Fruit fly (Drosophila melanogaster) whole organism, embryonic: ENCODE results near the gene Arfip.
A peak's percentile ranks its signal among the peaks of the same experiment; 100 is the strongest.

Experiments used
- Awh ChIP-seq: fragments of 200-800 bp; sonication (Bioruptor generic); IDR thresholded peaks from 2 replicates; pipeline ENCODE4, ENCODE4 v1.3.6; 2022; ENCODE audit warnings: missing biosample characterization, missing genetic modification characterization
- Blimp-1 ChIP-seq: fragments of 200-800 bp; sonication (Bioruptor generic); optimal IDR thresholded peaks from 3 replicates; lab custom pipeline; 2018; ENCODE audit warnings: missing biosample characterization, missing genetic modification characterization, mild to moderate bottlenecking, moderate library complexity, missing genetic modification reagents
- BtbVII ChIP-seq: fragments of 200-800 bp; sonication (Bioruptor generic); optimal IDR thresholded peaks from 3 replicates; lab custom pipeline; 2017; ENCODE audit warnings: missing biosample characterization, mild to moderate bottlenecking, missing genetic modification characterization
- CG10267 ChIP-seq: fragments of 200-800 bp; sonication (Bioruptor generic); optimal IDR thresholded peaks from 2 replicates; lab custom pipeline; 2018; ENCODE audit warnings: missing biosample characterization, mild to moderate bottlenecking, missing genetic modification characterization, moderate library complexity
- CG10274 ChIP-seq: fragments of 200-800 bp; sonication (Bioruptor generic); optimal IDR thresholded peaks from 3 replicates; lab custom pipeline; 2017; ENCODE audit warnings: missing biosample characterization, mild to moderate bottlenecking, missing genetic modification characterization
- CG10462 ChIP-seq: fragments of 200-800 bp; sonication (Bioruptor generic); optimal IDR thresholded peaks from 2 replicates; lab custom pipeline; 2016; ENCODE audit warnings: missing biosample characterization, missing genetic modification characterization
- CG12219 ChIP-seq: fragments of 200-800 bp; sonication (Bioruptor generic); optimal IDR thresholded peaks from 3 replicates; lab custom pipeline; 2018; ENCODE audit warnings: missing biosample characterization, mild to moderate bottlenecking, missing genetic modification characterization
- CG12236 ChIP-seq: fragments of 200-800 bp; sonication (Bioruptor generic); optimal IDR thresholded peaks from 2 replicates; lab custom pipeline; 2016; ENCODE audit warnings: missing biosample characterization, missing genetic modification characterization
- CG12659 ChIP-seq: fragments of 200-800 bp; sonication (Bioruptor generic); optimal IDR thresholded peaks from 3 replicates; lab custom pipeline; 2017; ENCODE audit warnings: mild to moderate bottlenecking, missing biosample characterization, missing genetic modification reagents, missing genetic modification characterization
- CG15696 ChIP-seq: fragments of 200-800 bp; sonication (Bioruptor generic); optimal IDR thresholded peaks from 2 replicates; lab custom pipeline; 2019; ENCODE audit warnings: missing biosample characterization, mild to moderate bottlenecking, missing genetic modification characterization, moderate library complexity
- CG1792 ChIP-seq: fragments of 200-800 bp; sonication (Bioruptor generic); optimal IDR thresholded peaks from 2 replicates; lab custom pipeline; 2016; ENCODE audit warnings: missing biosample characterization, missing genetic modification characterization
- CG18619 ChIP-seq: fragments of 200-800 bp; sonication (Bioruptor generic); optimal IDR thresholded peaks from 3 replicates; lab custom pipeline; 2017; ENCODE audit warnings: missing biosample characterization, mild to moderate bottlenecking, missing genetic modification characterization
- CG30403 ChIP-seq: fragments of 200-800 bp; sonication (Bioruptor generic); optimal IDR thresholded peaks from 3 replicates; lab custom pipeline; 2016; ENCODE audit warnings: missing biosample characterization, missing genetic modification characterization
- CG3995 ChIP-seq: fragments of 200-800 bp; sonication (Bioruptor generic); optimal IDR thresholded peaks from 3 replicates; lab custom pipeline; 2016; ENCODE audit warnings: missing biosample characterization, missing genetic modification characterization
- CG4404 ChIP-seq: fragments of 200-800 bp; sonication (Bioruptor generic); IDR thresholded peaks from 2 replicates; pipeline ENCODE4 v1.3.6; 2022; ENCODE audit warnings: missing biosample characterization, missing genetic modification characterization
- CG4707 ChIP-seq: fragments of 200-800 bp; sonication (Bioruptor generic); optimal IDR thresholded peaks from 2 replicates; lab custom pipeline; 2018; ENCODE audit warnings: missing biosample characterization, mild to moderate bottlenecking, missing genetic modification characterization, moderate library complexity
- CG6689 ChIP-seq: fragments of 200-800 bp; sonication (Bioruptor generic); IDR thresholded peaks from 2 replicates; pipeline ENCODE4 v1.3.6; 2022; ENCODE audit warnings: missing biosample characterization, missing genetic modification characterization
- CG6854 ChIP-seq: fragments of 200-800 bp; sonication (Bioruptor generic); optimal IDR thresholded peaks from 3 replicates; lab custom pipeline; 2017; ENCODE audit warnings: missing biosample characterization, mild to moderate bottlenecking, missing genetic modification characterization
- CG7372 ChIP-seq: fragments of 200-800 bp; sonication (Bioruptor generic); IDR thresholded peaks from 2 replicates; pipeline ENCODE4 v1.3.6; 2022; ENCODE audit warnings: missing biosample characterization, missing genetic modification characterization
- CG8924 ChIP-seq: fragments of 200-800 bp; optimal IDR thresholded peaks from 3 replicates; lab custom pipeline; 2019; ENCODE audit warnings: missing biosample characterization, mild to moderate bottlenecking, missing genetic modification characterization, moderate library complexity
- CG9437 ChIP-seq: fragments of 200-800 bp; sonication (Bioruptor generic); optimal IDR thresholded peaks from 2 replicates; lab custom pipeline; 2018; ENCODE audit warnings: missing biosample characterization, mild to moderate bottlenecking, missing genetic modification characterization
- CTCF ChIP-seq: fragments of 200-800 bp; sonication (Bioruptor generic); optimal IDR thresholded peaks from 2 replicates; lab custom pipeline; 2017; ENCODE audit warnings: missing biosample characterization, mild to moderate bottlenecking, missing genetic modification characterization, moderate library complexity
- CrebB ChIP-seq: fragments of 200-800 bp; sonication (Bioruptor generic); optimal IDR thresholded peaks from 3 replicates; lab custom pipeline; 2018; ENCODE audit warnings: missing biosample characterization, mild to moderate bottlenecking, missing genetic modification characterization
- D19A ChIP-seq: fragments of 200-800 bp; optimal IDR thresholded peaks from 3 replicates; lab custom pipeline; 2019; ENCODE audit warnings: missing biosample characterization, mild to moderate bottlenecking, missing genetic modification characterization, moderate library complexity
- ERR ChIP-seq: fragments of 200-800 bp; sonication (Bioruptor generic); optimal IDR thresholded peaks from 2 replicates; lab custom pipeline; 2016; ENCODE audit warnings: missing biosample characterization, missing genetic modification characterization
- H15 ChIP-seq: fragments of 200-800 bp; sonication (Bioruptor generic); IDR thresholded peaks from 3 replicates; pipeline ENCODE4 v1.3.6; 2022; ENCODE audit warnings: missing biosample characterization, missing genetic modification characterization
- HLH3B ChIP-seq: fragments of 200-800 bp; sonication (Bioruptor generic); IDR thresholded peaks from 2 replicates; pipeline ENCODE4 v1.3.6; 2022; ENCODE audit warnings: missing biosample characterization, missing genetic modification characterization
- Hey ChIP-seq: fragments of 200-800 bp; sonication (Bioruptor generic); optimal IDR thresholded peaks from 3 replicates; lab custom pipeline; 2018; ENCODE audit warnings: missing biosample characterization, mild to moderate bottlenecking, missing genetic modification characterization
- Lpt ChIP-seq: fragments of >200 bp; optimal IDR thresholded peaks from 2 replicates; lab custom pipeline; 2018; ENCODE audit warnings: missing biosample characterization, missing genetic modification characterization
- MBD-R2 ChIP-seq: fragments of 200-800 bp; sonication (Bioruptor generic); IDR thresholded peaks from 2 replicates; pipeline ENCODE4 v1.3.6; 2022; ENCODE audit warnings: missing biosample characterization, missing genetic modification characterization
- Mrtf ChIP-seq: fragments of 200-800 bp; sonication (Bioruptor generic); IDR thresholded peaks from 3 replicates; pipeline ENCODE4 v1.3.6; 2022; ENCODE audit warnings: missing biosample characterization, missing genetic modification characterization
- Neu2 ChIP-seq: fragments of 200-800 bp; sonication (Bioruptor generic); optimal IDR thresholded peaks from 3 replicates; lab custom pipeline; 2016; ENCODE audit warnings: missing biosample characterization, missing genetic modification characterization, borderline replicate concordance
- Sin3A ChIP-seq: fragments of >200 bp; optimal IDR thresholded peaks from 2 replicates; lab custom pipeline; 2018
- Sox102F ChIP-seq: fragments of 200-800 bp; sonication (Bioruptor generic); optimal IDR thresholded peaks from 2 replicates; lab custom pipeline; 2018; ENCODE audit warnings: missing biosample characterization, mild to moderate bottlenecking, missing genetic modification characterization, moderate library complexity
- Spps ChIP-seq: fragments of 200-800 bp; sonication (Bioruptor generic); optimal IDR thresholded peaks from 2 replicates; lab custom pipeline; 2018; ENCODE audit warnings: missing biosample characterization, mild to moderate bottlenecking, missing genetic modification characterization
- Taf1 ChIP-seq: fragments of 200-800 bp; sonication (Bioruptor generic); IDR thresholded peaks from 2 replicates; pipeline ENCODE4 v1.3.6; 2022; ENCODE audit warnings: missing biosample characterization, missing genetic modification characterization
- br ChIP-seq: fragments of >200 bp; optimal IDR thresholded peaks from 2 replicates; lab custom pipeline; 2017
- cwo ChIP-seq: fragments of 200-800 bp; sonication (Bioruptor generic); optimal IDR thresholded peaks from 3 replicates; lab custom pipeline; 2017; ENCODE audit warnings: missing biosample characterization, missing genetic modification characterization, mild to moderate bottlenecking, moderate library complexity, missing genetic modification reagents
- grau ChIP-seq: fragments of 200-800 bp; optimal IDR thresholded peaks from 3 replicates; lab custom pipeline; 2019; ENCODE audit warnings: missing biosample characterization, mild to moderate bottlenecking, missing genetic modification characterization, moderate library complexity
- grn ChIP-seq: fragments of 200-800 bp; sonication (Bioruptor generic); optimal IDR thresholded peaks from 3 replicates; lab custom pipeline; 2017; ENCODE audit warnings: missing biosample characterization, missing genetic modification characterization
- gro ChIP-seq: fragments of 200-800 bp; sonication (Bioruptor generic); optimal IDR thresholded peaks from 2 replicates; lab custom pipeline; 2016; ENCODE audit warnings: missing biosample characterization, missing genetic modification characterization
- lov ChIP-seq, 2 experiments: fragments of 200-800 bp in 1 of 2; fragments of >200 bp in 1 of 2; sonication (Bioruptor generic) in 1 of 2; IDR thresholded peaks in 1 of 2; optimal IDR thresholded peaks in 1 of 2; 2 replicates in 1 of 2; 3 replicates in 1 of 2; pipeline versions ENCODE4 v1.3.6 to Lab custom; 2017 to 2022; ENCODE audit warnings: missing biosample characterization in 1 of 2, missing genetic modification characterization in 1 of 2
- luna ChIP-seq: fragments of 200-800 bp; sonication (Bioruptor generic); optimal IDR thresholded peaks from 2 replicates; lab custom pipeline; 2016; ENCODE audit warnings: missing biosample characterization, missing genetic modification characterization
- mam ChIP-seq: fragments of 200-800 bp; sonication (Bioruptor generic); optimal IDR thresholded peaks from 3 replicates; lab custom pipeline; 2016; ENCODE audit warnings: missing biosample characterization, missing genetic modification characterization
- nmo ChIP-seq: fragments of 200-800 bp; sonication (Bioruptor generic); optimal IDR thresholded peaks from 2 replicates; lab custom pipeline; 2018; ENCODE audit warnings: missing biosample characterization, mild to moderate bottlenecking, missing genetic modification characterization, moderate library complexity
- nom ChIP-seq: fragments of 200-800 bp; sonication (Bioruptor generic); optimal IDR thresholded peaks from 2 replicates; lab custom pipeline; 2017; ENCODE audit warnings: missing biosample characterization, missing genetic modification characterization, mild to moderate bottlenecking, moderate library complexity, missing genetic modification reagents
- odd ChIP-seq: fragments of 200-800 bp; sonication (Bioruptor generic); optimal IDR thresholded peaks from 2 replicates; lab custom pipeline; 2017; ENCODE audit warnings: missing biosample characterization, mild to moderate bottlenecking, missing genetic modification characterization
- pb ChIP-seq: fragments of 200-800 bp; sonication (Bioruptor generic); optimal IDR thresholded peaks from 3 replicates; lab custom pipeline; 2016; ENCODE audit warnings: missing biosample characterization, missing genetic modification characterization
- pho ChIP-seq: fragments of 200-800 bp; sonication (Bioruptor generic); optimal IDR thresholded peaks from 2 replicates; lab custom pipeline; 2016; ENCODE audit warnings: missing biosample characterization, missing genetic modification characterization
- row ChIP-seq: fragments of 200-800 bp; sonication (Bioruptor generic); IDR thresholded peaks from 3 replicates; pipeline ENCODE4 v1.3.6; 2022; ENCODE audit warnings: missing biosample characterization, missing genetic modification characterization
- trh ChIP-seq: fragments of 200-800 bp; sonication (Bioruptor generic); optimal IDR thresholded peaks from 2 replicates; lab custom pipeline; 2016; ENCODE audit warnings: missing biosample characterization, missing genetic modification characterization
- z ChIP-seq: fragments of 200-800 bp; sonication (Bioruptor generic); IDR thresholded peaks from 3 replicates; pipeline ENCODE4 v1.3.6; 2022; ENCODE audit warnings: missing biosample characterization, missing genetic modification characterization

The Arfip gene

DNA sequence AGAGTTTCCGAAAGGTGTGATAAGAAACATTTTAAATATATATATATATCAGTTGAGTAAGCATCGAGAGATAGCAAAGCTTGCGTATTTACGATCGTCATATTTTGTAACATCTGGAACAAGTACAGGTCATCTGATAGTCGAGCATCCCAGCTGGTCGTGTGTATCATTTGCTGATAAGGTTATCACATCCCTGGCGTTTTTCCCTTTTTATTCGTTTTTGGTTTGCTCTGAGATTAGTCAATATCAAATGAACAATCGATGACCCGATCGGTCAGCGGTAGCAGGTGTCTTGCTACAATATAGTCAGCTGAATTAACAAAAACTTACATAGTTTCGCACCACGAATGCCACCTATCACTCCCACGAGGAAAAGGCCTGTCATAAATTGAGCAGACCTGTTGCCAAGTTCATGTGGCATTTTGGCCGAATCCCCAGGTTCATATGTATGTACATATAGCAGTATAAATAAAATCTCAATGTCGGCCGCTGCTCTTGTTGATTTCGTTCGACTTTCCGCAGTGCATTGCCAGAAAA lies 33.9 kb downstream of the Arfip start (continued):
- peak; percentile 55; the same call in 2 of the 3 replicates for TF ChIP-seq H15 (GFP tag; lab: Robert Waterston, UW)
- TF ChIP-seq CG1792 (GFP tag; lab: Kevin White, UChicago) = no peak
- peak; percentile 4 for TF ChIP-seq grn
- TF ChIP-seq Mrtf (GFP tag; lab: Robert Waterston, UW) = no peak
- no peak for TF ChIP-seq CG4707 (GFP tag; lab: Kevin White, UChicago)
- TF ChIP-seq Sox102F (GFP tag; lab: Kevin White, UChicago) = peak; percentile 71
- TF ChIP-seq CG10462 = no peak
- TF ChIP-seq CG6854 (GFP tag; lab: Kevin White, UChicago) = peak; percentile 26
- peak; percentile 38 for TF ChIP-seq mam (GFP tag; lab: Kevin White, UChicago)
- TF ChIP-seq CG30403 (GFP tag; lab: Kevin White, UChicago) = peak; percentile 59
- no peak for TF ChIP-seq Awh (GFP tag; lab: Robert Waterston, UW)
- TF ChIP-seq Hey (tag; lab: Kevin White, UChicago) = no peak
- peak; percentile 56 for TF ChIP-seq CG18619
- TF ChIP-seq nom (GFP tag; lab: Kevin White, UChicago) = no peak
- TF ChIP-seq Sin3A (lab: Kevin White, UChicago) = no peak
- no peak for TF ChIP-seq br
- no peak for TF ChIP-seq pb (GFP tag; lab: Kevin White, UChicago)
- peak; percentile 13 for TF ChIP-seq CG10274 (GFP tag; lab: Kevin White, UChicago)
- no peak for TF ChIP-seq CG12236
- no peak for TF ChIP-seq ERR (GFP tag; lab: Kevin White, UChicago)
- TF ChIP-seq Neu2 (GFP tag; lab: Kevin White, UChicago) = no peak
- TF ChIP-seq CG12659 (GFP tag; lab: Kevin White, UChicago) = peak; percentile 47
- peak; percentile 29 for TF ChIP-seq CrebB
- peak; percentile 35 for TF ChIP-seq CG3995 (GFP tag; lab: Kevin White, UChicago)
- TF ChIP-seq lov (optimal IDR thresholded peaks at IDR 0.05; lab: Kevin White, UChicago) = no peak
- TF ChIP-seq lov (GFP tag; IDR thresholded peaks at IDR 0.05; lab: Robert Waterston, UW) = no peak
- no peak for TF ChIP-seq z (GFP tag; lab: Robert Waterston, UW)
- no peak for TF ChIP-seq MBD-R2
- TF ChIP-seq cwo = peak; percentile 75
- no peak for TF ChIP-seq trh (GFP tag; lab: Kevin White, UChicago)
- no peak for TF ChIP-seq luna (GFP tag; lab: Kevin White, UChicago)
- peak; percentile 58 for TF ChIP-seq CG8924 (tag; lab: Kevin White, UChicago)
- peak; percentile 59 for TF ChIP-seq D19A (tag; lab: Kevin White, UChicago)
- TF ChIP-seq CG12219 (GFP tag; lab: Kevin White, UChicago) = peak; percentile 45
- TF ChIP-seq odd (GFP tag; lab: Kevin White, UChicago) = peak; percentile 43
- peak; percentile 56 for TF ChIP-seq CG6689
- TF ChIP-seq row = peak; percentile 92
- TF ChIP-seq Blimp-1 (GFP tag; lab: Kevin White, UChicago) = peak; percentile 39
- TF ChIP-seq CG15696 (tag; lab: Kevin White, UChicago) = no peak
- TF ChIP-seq CTCF (GFP tag; lab: Kevin White, UChicago) = no peak
- no peak for TF ChIP-seq CG4404 (GFP tag; lab: Robert Waterston, UW)
- TF ChIP-seq grau (tag; lab: Kevin White, UChicago) = peak; percentile 79
- TF ChIP-seq CG10267 = peak; percentile 15
- TF ChIP-seq CG9437 (GFP tag; lab: Kevin White, UChicago) = peak; percentile 33
- peak; percentile 61 for TF ChIP-seq nmo
- TF ChIP-seq Taf1 (GFP tag; lab: Robert Waterston, UW) = no peak
- TF ChIP-seq Lpt (GFP tag; lab: Kevin White, UChicago) = no peak
- no peak for TF ChIP-seq Spps (tag; lab: Kevin White, UChicago)
- TF ChIP-seq HLH3B (GFP tag; lab: Robert Waterston, UW) = peak; percentile 50
- TF ChIP-seq pho (GFP tag; lab: Kevin White, UChicago) = no peak
- TF ChIP-seq BtbVII (GFP tag; lab: Kevin White, UChicago) = peak; percentile 9
- no peak for TF ChIP-seq CG7372 (GFP tag; lab: Robert Waterston, UW)
- TF ChIP-seq gro (GFP tag; lab: Kevin White, UChicago) = no peak
